3 fruit fly cellular contexts compared by ENCODE assay signal in the genomic region with DNA sequence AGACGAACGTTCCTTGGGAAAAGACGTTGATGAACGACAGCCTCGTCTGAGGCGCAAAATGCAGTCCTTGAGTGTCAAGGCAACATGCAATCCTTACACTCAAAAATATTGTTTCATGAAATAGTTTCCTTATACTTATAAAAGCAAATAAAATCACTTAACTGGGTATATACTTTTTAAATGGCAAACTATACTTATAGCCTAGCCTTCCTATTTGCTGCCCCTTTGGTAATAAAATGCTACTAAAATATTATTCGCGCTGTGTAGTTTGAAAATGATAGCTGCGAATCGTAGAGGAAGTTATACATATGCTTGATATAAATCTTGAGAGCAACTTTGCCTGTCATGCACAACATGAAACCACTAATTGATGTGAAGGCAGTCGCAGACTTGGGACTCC.
TF ChIP-seq lines count a peak whose summit lies in the region.

No protein-coding gene starts in this region.

- no peak for TF ChIP-seq CTCF in whole organism, embryonic (GFP tag; optimal IDR thresholded peaks at IDR 0.05; lab: Kevin White, UChicago)

TF ChIP-seq in whole organism, embryonic, 481 proteins besides CTCF, POLR2A, EP300 and RAD21:
- TF ChIP-seq CG16815 (GFP tag; optimal IDR thresholded peaks at IDR 0.05; lab: Kevin White, UChicago) (no peak), Med (GFP tag; lab: Kevin White, UChicago) (peak; percentile 10)

TF ChIP-seq in whole organism, prepupa, 60 proteins besides CTCF, POLR2A, EP300 and RAD21:
- TF ChIP-seq CG6854 (GFP tag; optimal IDR thresholded peaks at IDR 0.05; lab: Kevin White, UChicago): no peak
- peak; percentile 46 for TF ChIP-seq CG10631 (GFP tag; optimal IDR thresholded peaks at IDR 0.05; lab: Kevin White, UChicago)
- TF ChIP-seq vri (GFP tag; optimal IDR thresholded peaks at IDR 0.05; lab: Kevin White, UChicago): no peak
- TF ChIP-seq Met (GFP tag; optimal IDR thresholded peaks at IDR 0.05; lab: Kevin White, UChicago): no peak
- peak; percentile 1 for TF ChIP-seq CG3032 (tag; optimal IDR thresholded peaks at IDR 0.05; lab: Kevin White, UChicago)
- TF ChIP-seq Sox14 (GFP tag; optimal IDR thresholded peaks at IDR 0.05; lab: Kevin White, UChicago): peak; percentile 10
- TF ChIP-seq CG3919 (GFP tag; optimal IDR thresholded peaks at IDR 0.05; lab: Kevin White, UChicago): no peak
- TF ChIP-seq achi (GFP tag; optimal IDR thresholded peaks at IDR 0.05; lab: Kevin White, UChicago): peak; percentile 2
- TF ChIP-seq salr (GFP tag; optimal IDR thresholded peaks at IDR 0.05; lab: Kevin White, UChicago): peak in 1 of 2 experiments; percentile 13
- peak; percentile 22 for TF ChIP-seq pdm3 (GFP tag; optimal IDR thresholded peaks at IDR 0.05; lab: Kevin White, UChicago)
- peak; percentile 15 for TF ChIP-seq Eip75B (GFP tag; optimal IDR thresholded peaks at IDR 0.05; lab: Kevin White, UChicago)
- 0 out of 3 replicates have a peak, but pooled peaks have one; percentile 45 for TF ChIP-seq eg (GFP tag; IDR thresholded peaks at IDR 0.05; lab: Robert Waterston, UW)
- no peak for TF ChIP-seq CG16779 (tag; optimal IDR thresholded peaks at IDR 0.05; lab: Kevin White, UChicago)
- peak; percentile 70 for TF ChIP-seq Eip78C (GFP tag; lab: Kevin White, UChicago)
- no peak for TF ChIP-seq Ets21C (GFP tag; optimal IDR thresholded peaks at IDR 0.05; lab: Kevin White, UChicago)
- TF ChIP-seq dsx (GFP tag; optimal IDR thresholded peaks at IDR 0.05; lab: Kevin White, UChicago; ENCODE audit: poor library complexity, severe bottlenecking): peak; percentile 47
- TF ChIP-seq svp (GFP tag; lab: Kevin White, UChicago): no peak
- no peak for TF ChIP-seq CG31627 (GFP tag; optimal IDR thresholded peaks at IDR 0.05; lab: Kevin White, UChicago)
- TF ChIP-seq CG32006 (GFP tag; optimal IDR thresholded peaks at IDR 0.05; lab: Kevin White, UChicago): peak; percentile 24
- no peak for TF ChIP-seq spab (GFP tag; optimal IDR thresholded peaks at IDR 0.05; lab: Kevin White, UChicago)
- peak; percentile 10 for TF ChIP-seq CG1621 (tag; optimal IDR thresholded peaks at IDR 0.05; lab: Kevin White, UChicago)
- peak; percentile 24 to 68 for TF ChIP-seq ss (GFP tag; optimal IDR thresholded peaks at IDR 0.05; lab: Kevin White, UChicago)
- TF ChIP-seq Gug (GFP tag; IDR thresholded peaks at IDR 0.05; lab: Robert Waterston, UW): no peak
- TF ChIP-seq OdsH (GFP tag; optimal IDR thresholded peaks at IDR 0.05; lab: Kevin White, UChicago): peak; percentile 13
- TF ChIP-seq CG6163 (GFP tag; IDR thresholded peaks at IDR 0.05; lab: Robert Waterston, UW): peak; percentile 57; the same call in 2 of the 3 replicates
- peak; percentile 43; the same call in 1 of the 2 replicates for TF ChIP-seq CG15336 (GFP tag; IDR thresholded peaks at IDR 0.05; lab: Robert Waterston, UW)
- TF ChIP-seq Hr38 (GFP tag; optimal IDR thresholded peaks at IDR 0.05; lab: Kevin White, UChicago): no peak

TF ChIP-seq in whole organism, pupa, 21 proteins besides CTCF, POLR2A, EP300 and RAD21:
- TF ChIP-seq gl (tag; optimal IDR thresholded peaks at IDR 0.05; lab: Kevin White, UChicago) (no peak), CG8159 (tag; optimal IDR thresholded peaks at IDR 0.05; lab: Kevin White, UChicago) (peak; percentile 4), Ets98B (GFP tag; IDR thresholded peaks at IDR 0.05; lab: Robert Waterston, UW) (0 out of 2 replicates have a peak, but pooled peaks have one; percentile 11), CG15710 (tag; optimal IDR thresholded peaks at IDR 0.05; lab: Kevin White, UChicago) (peak; percentile 39), CG9948 (tag; optimal IDR thresholded peaks at IDR 0.05; lab: Kevin White, UChicago) (peak; percentile 52), CG34367 (tag; optimal IDR thresholded peaks at IDR 0.05; lab: Kevin White, UChicago) (peak; percentile 41), CG17806 (tag; optimal IDR thresholded peaks at IDR 0.05; lab: Kevin White, UChicago) (no peak), CG4496 (GFP tag; IDR thresholded peaks at IDR 0.05; lab: Robert Waterston, UW) (peak; percentile 69; the same call in 2 of the 3 replicates), fd96Ca (GFP tag; IDR thresholded peaks at IDR 0.05; lab: Robert Waterston, UW) (no peak), Pif1B (GFP tag; optimal IDR thresholded peaks at IDR 0.05; lab: Kevin White, UChicago) (no peak)
